Fruit fly (Drosophila melanogaster) whole organism, embryonic: ENCODE data around the gene fit.

Experiments
- ATbp ChIP-seq: fragments of 200-800 bp; sonication (Bioruptor generic); optimal IDR thresholded peaks from 2 replicates; lab custom pipeline; 2017; ENCODE audit warnings: missing biosample characterization, mild to moderate bottlenecking, missing genetic modification characterization, missing genetic modification reagents
- CG10147 ChIP-seq: fragments of 200-800 bp; sonication (Bioruptor generic); optimal IDR thresholded peaks from 2 replicates; lab custom pipeline; 2019; ENCODE audit warnings: missing biosample characterization, mild to moderate bottlenecking, missing genetic modification characterization, moderate library complexity
- CG1024 ChIP-seq: fragments of 200-800 bp; sonication (Bioruptor generic); IDR thresholded peaks from 2 replicates; pipeline ENCODE4 v1.3.6; 2022; ENCODE audit warnings: missing biosample characterization, missing genetic modification characterization
- CG10321 ChIP-seq: fragments of 200-800 bp; sonication (Bioruptor generic); IDR thresholded peaks from 2 replicates; pipeline ENCODE4 v1.3.6; 2022; ENCODE audit warnings: missing biosample characterization, missing genetic modification characterization
- CG11504 ChIP-seq: fragments of 200-800 bp; sonication (Bioruptor generic); optimal IDR thresholded peaks from 3 replicates; lab custom pipeline; 2019; ENCODE audit warnings: missing biosample characterization, mild to moderate bottlenecking, missing genetic modification characterization, moderate library complexity
- CG12391 ChIP-seq: fragments of 200-800 bp; sonication (Bioruptor generic); optimal IDR thresholded peaks from 3 replicates; lab custom pipeline; 2018; ENCODE audit warnings: missing biosample characterization, mild to moderate bottlenecking, missing genetic modification characterization, moderate library complexity
- CG13775 ChIP-seq: fragments of 200-800 bp; sonication (Bioruptor generic); optimal IDR thresholded peaks from 3 replicates; lab custom pipeline; 2017; ENCODE audit warnings: missing biosample characterization, mild to moderate bottlenecking, missing genetic modification characterization
- CG14014 ChIP-seq: fragments of 200-800 bp; sonication (Bioruptor generic); IDR thresholded peaks from 2 replicates; pipeline ENCODE4 v1.3.6; 2022; ENCODE audit warnings: missing biosample characterization, missing genetic modification characterization
- CG14050 ChIP-seq: fragments of 200-800 bp; sonication (Bioruptor generic); IDR thresholded peaks from 3 replicates; pipeline ENCODE4 v1.3.6; 2022; ENCODE audit warnings: missing biosample characterization, missing genetic modification characterization
- CG18011 ChIP-seq: fragments of 200-800 bp; sonication (Bioruptor generic); optimal IDR thresholded peaks from 2 replicates; lab custom pipeline; 2017; ENCODE audit warnings: missing biosample characterization, missing genetic modification characterization, mild to moderate bottlenecking, moderate library complexity, missing genotype
- CG18262 ChIP-seq: fragments of 200-800 bp; optimal IDR thresholded peaks from 3 replicates; lab custom pipeline; 2019; ENCODE audit warnings: missing biosample characterization, mild to moderate bottlenecking, missing genetic modification characterization, moderate library complexity
- CG18476 ChIP-seq: fragments of 200-800 bp; sonication (Bioruptor generic); optimal IDR thresholded peaks from 2 replicates; lab custom pipeline; 2016; ENCODE audit warnings: missing biosample characterization, mild to moderate bottlenecking, missing genetic modification characterization
- CG2202 ChIP-seq: fragments of 200-800 bp; sonication (Bioruptor generic); optimal IDR thresholded peaks from 2 replicates; lab custom pipeline; 2018; ENCODE audit warnings: missing biosample characterization, mild to moderate bottlenecking, missing genetic modification characterization
- CG2889 ChIP-seq: fragments of 200-800 bp; sonication (Bioruptor generic); IDR thresholded peaks from 3 replicates; pipeline ENCODE4 v1.3.6; 2022; ENCODE audit warnings: missing biosample characterization, missing genetic modification characterization
- CG31224 ChIP-seq: fragments of 200-800 bp; sonication (Bioruptor generic); IDR thresholded peaks from 2 replicates; pipeline ENCODE4 v1.3.6; 2022; ENCODE audit warnings: missing biosample characterization, missing genetic modification characterization
- CG3163 ChIP-seq: fragments of 200-800 bp; sonication (Bioruptor generic); optimal IDR thresholded peaks from 3 replicates; lab custom pipeline; 2016; ENCODE audit warnings: missing biosample characterization, missing genetic modification characterization
- CG3995 ChIP-seq: fragments of 200-800 bp; sonication (Bioruptor generic); optimal IDR thresholded peaks from 3 replicates; lab custom pipeline; 2016; ENCODE audit warnings: missing biosample characterization, missing genetic modification characterization
- CG4360 ChIP-seq: fragments of 200-800 bp; sonication (Bioruptor generic); IDR thresholded peaks from 2 replicates; pipeline ENCODE4 v1.3.6; 2022; ENCODE audit warnings: missing biosample characterization, missing genetic modification characterization
- CG7928 ChIP-seq: fragments of 200-800 bp; sonication (Bioruptor generic); optimal IDR thresholded peaks from 2 replicates; lab custom pipeline; 2017; ENCODE audit warnings: missing biosample characterization, mild to moderate bottlenecking, missing genetic modification characterization
- CG8924 ChIP-seq: fragments of 200-800 bp; optimal IDR thresholded peaks from 3 replicates; lab custom pipeline; 2019; ENCODE audit warnings: missing biosample characterization, mild to moderate bottlenecking, missing genetic modification characterization, moderate library complexity
- CTCF ChIP-seq: fragments of 200-800 bp; sonication (Bioruptor generic); optimal IDR thresholded peaks from 2 replicates; lab custom pipeline; 2017; ENCODE audit warnings: missing biosample characterization, mild to moderate bottlenecking, missing genetic modification characterization, moderate library complexity
- D ChIP-seq, 2 experiments: fragments of 200-800 bp in 1 of 2; fragments of >200 bp in 1 of 2; sonication (Bioruptor generic) in 1 of 2; optimal IDR thresholded peaks; 2 replicates in 1 of 2; 3 replicates in 1 of 2; lab custom pipeline; 2017; ENCODE audit warnings: mild to moderate bottlenecking in 1 of 2, missing biosample characterization in 1 of 2, missing genetic modification characterization in 1 of 2, missing genetic modification reagents in 1 of 2
- E2f2 ChIP-seq: fragments of 200-800 bp; sonication (Bioruptor generic); IDR thresholded peaks from 2 replicates; pipeline ENCODE4 v1.3.6; 2022; ENCODE audit warnings: missing biosample characterization, missing genetic modification characterization
- Hr51 ChIP-seq, 2 experiments: fragments of 200-800 bp; sonication (Bioruptor generic); optimal IDR thresholded peaks; 2 replicates in 1 of 2; 3 replicates in 1 of 2; lab custom pipeline; 2016 to 2018; ENCODE audit warnings: missing biosample characterization in 2 of 2, missing genetic modification characterization in 2 of 2, mild to moderate bottlenecking in 1 of 2, moderate library complexity in 1 of 2
- Myb ChIP-seq: fragments of 200-800 bp; sonication (Bioruptor generic); optimal IDR thresholded peaks from 2 replicates; lab custom pipeline; 2016; ENCODE audit warnings: missing biosample characterization, missing genetic modification characterization
- NC2α ChIP-seq: fragments of 200-800 bp; sonication (Bioruptor generic); optimal IDR thresholded peaks from 2 replicates; lab custom pipeline; 2016; ENCODE audit warnings: missing biosample characterization, missing genetic modification characterization
- Poxn ChIP-seq: fragments of 200-800 bp; sonication (Bioruptor generic); IDR thresholded peaks from 2 replicates; pipeline ENCODE4 v1.3.6; 2022; ENCODE audit warnings: missing biosample characterization, missing genetic modification characterization
- Scr ChIP-seq: fragments of 200-800 bp; sonication (Bioruptor generic); IDR thresholded peaks from 2 replicates; pipeline ENCODE4 v1.3.6; 2022; ENCODE audit warnings: missing biosample characterization, missing genetic modification characterization; ENCODE audit not compliant: partially characterized antibody
- Side ChIP-seq: fragments of 200-800 bp; sonication (Bioruptor generic); optimal IDR thresholded peaks from 2 replicates; lab custom pipeline; 2016; ENCODE audit warnings: missing biosample characterization, missing genetic modification characterization
- Ssrp ChIP-seq: fragments of 200-800 bp; sonication (Bioruptor generic); optimal IDR thresholded peaks from 2 replicates; lab custom pipeline; 2018; ENCODE audit warnings: missing biosample characterization, mild to moderate bottlenecking, missing genetic modification characterization, moderate library complexity
- ato ChIP-seq: fragments of 200-800 bp; sonication (Bioruptor generic); IDR thresholded peaks from 2 replicates; pipeline ENCODE4 v1.3.6; 2022; ENCODE audit warnings: missing biosample characterization, missing genetic modification characterization; ENCODE audit not compliant: partially characterized antibody
- cato ChIP-seq: fragments of 200-800 bp; sonication (Bioruptor generic); optimal IDR thresholded peaks from 2 replicates; lab custom pipeline; 2016; ENCODE audit warnings: missing biosample characterization, missing genetic modification characterization, borderline replicate concordance
- chif ChIP-seq, 2 experiments: fragments of 200-800 bp; sonication (Bioruptor generic); optimal IDR thresholded peaks; 3 replicates each; lab custom pipeline; 2016; ENCODE audit warnings: missing biosample characterization in 2 of 2, missing genetic modification characterization in 2 of 2
- da ChIP-seq: fragments of 200-800 bp; sonication (Bioruptor generic); optimal IDR thresholded peaks from 2 replicates; lab custom pipeline; 2016; ENCODE audit warnings: missing biosample characterization, missing genetic modification characterization
- gcm ChIP-seq: fragments of 200-800 bp; sonication (Bioruptor generic); optimal IDR thresholded peaks from 2 replicates; lab custom pipeline; 2019; ENCODE audit warnings: missing biosample characterization, mild to moderate bottlenecking, missing genetic modification characterization, moderate library complexity
- gt ChIP-seq: fragments of 200-800 bp; sonication (Bioruptor generic); IDR thresholded peaks from 2 replicates; pipeline ENCODE4 v1.3.6; 2022; ENCODE audit warnings: missing biosample characterization, missing genetic modification characterization
- h ChIP-seq: fragments of >200 bp; optimal IDR thresholded peaks from 2 replicates; lab custom pipeline; 2017
- ken ChIP-seq: fragments of 200-800 bp; sonication (Bioruptor generic); IDR thresholded peaks from 3 replicates; pipeline ENCODE4 v1.3.6; 2022; ENCODE audit warnings: missing biosample characterization, missing genetic modification characterization
- pan ChIP-seq, 4 experiments: fragments of >200 bp in 3 of 4; fragments of 200-800 bp in 1 of 4; sonication (Bioruptor generic) in 1 of 4; optimal IDR thresholded peaks in 3 of 4; IDR thresholded peaks in 1 of 4; 2 replicates each; pipeline versions ENCODE4 v1.3.6 to Lab custom; 2017 to 2022; ENCODE audit warnings: missing biosample characterization in 2 of 4, missing genetic modification characterization in 2 of 4, mixed read lengths in 1 of 4
- schlank ChIP-seq: fragments of 200-800 bp; sonication (Bioruptor generic); optimal IDR thresholded peaks from 2 replicates; lab custom pipeline; 2018; ENCODE audit warnings: missing biosample characterization, mild to moderate bottlenecking, missing genetic modification characterization
- sd ChIP-seq: fragments of 200-800 bp; sonication (Bioruptor generic); optimal IDR thresholded peaks from 3 replicates; lab custom pipeline; 2018; ENCODE audit warnings: missing biosample characterization, mild to moderate bottlenecking, missing genetic modification characterization, moderate library complexity
- sens ChIP-seq: fragments of 200-800 bp; sonication (Bioruptor generic); peaks from one replicate; lab custom pipeline; 2016; ENCODE audit warnings: missing biosample characterization, missing genetic modification characterization
- sens-2 ChIP-seq: fragments of 200-800 bp; sonication (Bioruptor generic); IDR thresholded peaks from 2 replicates; pipeline ENCODE4 v1.3.6; 2022; ENCODE audit warnings: missing biosample characterization, missing genetic modification characterization
- sim ChIP-seq: fragments of 200-800 bp; sonication (Bioruptor generic); IDR thresholded peaks from 2 replicates; pipeline ENCODE4 v1.3.6; 2022; ENCODE audit warnings: missing biosample characterization, missing genetic modification characterization
- tup ChIP-seq: fragments of 200-800 bp; sonication (Bioruptor generic); optimal IDR thresholded peaks from 2 replicates; lab custom pipeline; 2016; ENCODE audit warnings: missing biosample characterization, mild to moderate bottlenecking, missing genetic modification characterization, moderate library complexity
- tx ChIP-seq: fragments of 200-800 bp; sonication (Bioruptor generic); optimal IDR thresholded peaks from 2 replicates; lab custom pipeline; 2016; ENCODE audit warnings: missing biosample characterization, missing genetic modification characterization
- zen ChIP-seq: fragments of 200-800 bp; sonication (Bioruptor generic); optimal IDR thresholded peaks from 3 replicates; lab custom pipeline; 2018; ENCODE audit warnings: missing biosample characterization, mild to moderate bottlenecking, missing genetic modification characterization, moderate library complexity
- zen2 ChIP-seq: fragments of 200-800 bp; sonication (Bioruptor generic); IDR thresholded peaks from 3 replicates; pipeline ENCODE4 v1.3.6; 2022; ENCODE audit warnings: missing biosample characterization, missing genetic modification characterization; ENCODE audit not compliant: partially characterized antibody

fit gene

DNA sequence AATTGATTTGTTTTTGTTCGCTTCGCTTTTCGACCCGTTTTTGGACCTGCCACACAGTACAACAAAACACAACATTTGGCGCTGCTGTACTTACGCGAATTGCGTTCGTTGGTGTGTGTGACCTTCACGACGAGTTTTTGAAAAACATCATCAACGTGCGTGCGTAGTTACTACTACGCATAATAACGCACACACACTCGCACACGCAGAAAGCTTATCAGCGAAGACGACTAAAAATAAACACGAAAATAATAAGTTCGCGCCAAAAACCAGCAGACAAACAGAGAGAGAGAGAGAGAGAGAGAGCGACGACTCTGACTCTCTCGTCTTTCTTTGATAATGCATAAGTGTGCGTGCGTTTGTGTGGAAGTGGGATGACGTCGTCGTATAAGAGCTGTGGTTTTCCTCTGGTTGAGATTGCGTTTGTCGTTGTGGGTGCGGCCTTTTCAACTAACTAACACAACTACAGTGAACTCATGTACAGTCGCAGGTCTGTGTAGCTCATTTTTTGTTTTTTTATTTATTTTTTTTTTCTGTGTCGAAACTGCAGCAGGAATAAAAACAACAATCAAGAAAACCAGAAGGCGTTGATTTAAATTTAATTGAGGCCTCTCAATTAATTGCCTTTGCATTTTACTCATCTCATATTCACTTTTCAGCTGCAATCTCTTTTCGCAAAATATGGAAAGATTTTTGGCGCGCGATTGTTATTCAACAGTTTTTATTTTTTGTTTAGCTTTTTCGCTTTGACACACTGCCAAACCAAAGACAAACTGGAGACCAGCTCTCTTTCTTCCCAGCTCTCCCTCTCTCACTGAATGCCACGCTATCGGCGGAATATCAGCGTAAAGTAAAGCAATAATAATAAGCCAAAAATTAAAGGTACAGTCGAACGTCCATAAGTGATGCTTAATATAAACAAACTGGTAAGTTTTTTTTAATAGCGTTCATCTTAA is 30.4 kb downstream of the fit start (continued):
- TF ChIP-seq ken (GFP tag; lab: Robert Waterston, UW): no peak
- no peak for TF ChIP-seq pan (optimal IDR thresholded peaks at IDR 0.05; lab: Kevin White, UChicago)
- peak in 1 of 2 experiments; percentile 23 for TF ChIP-seq pan (GFP tag; optimal IDR thresholded peaks at IDR 0.05 in 1 of 2, IDR thresholded peaks at IDR 0.05 in 1 of 2)
- 0 out of 2 replicates have a peak, but pooled peaks have one; percentile 56 for TF ChIP-seq sens-2 (GFP tag; lab: Robert Waterston, UW)
- TF ChIP-seq CTCF (GFP tag; lab: Kevin White, UChicago): no peak
- TF ChIP-seq gt (GFP tag; lab: Robert Waterston, UW): no peak
- peak; percentile 36; the same call in 1 of the 2 replicates for TF ChIP-seq Scr (GFP tag; lab: Robert Waterston, UW)
- no peak for TF ChIP-seq zen (tag; lab: Kevin White, UChicago)
- no peak for TF ChIP-seq CG8924 (tag; lab: Kevin White, UChicago)
- TF ChIP-seq CG18262 (tag; lab: Kevin White, UChicago): no peak
- TF ChIP-seq ATbp: peak; percentile 50
- no peak for TF ChIP-seq Myb
- TF ChIP-seq CG31224 (GFP tag; lab: Robert Waterston, UW): no peak
- TF ChIP-seq NC2α (GFP tag; lab: Kevin White, UChicago): no peak
- no peak for TF ChIP-seq CG10147 (GFP tag; lab: Kevin White, UChicago)
- no peak for TF ChIP-seq CG10321 (GFP tag; lab: Robert Waterston, UW)
- TF ChIP-seq h (lab: Kevin White, UChicago): no peak
- 0 out of 2 replicates have a peak, but pooled peaks have one; percentile 19 for TF ChIP-seq CG4360 (GFP tag; lab: Robert Waterston, UW)
- TF ChIP-seq ato (GFP tag; lab: Robert Waterston, UW): no peak
- no peak for TF ChIP-seq cato (GFP tag; lab: Kevin White, UChicago)
- no peak for TF ChIP-seq tx (GFP tag; lab: Kevin White, UChicago)
- peak; percentile 74 for TF ChIP-seq sens (GFP tag; lab: Kevin White, UChicago)
- no peak; the same call in 1 of the 2 replicates for TF ChIP-seq sim (GFP tag; lab: Robert Waterston, UW)
- no peak for TF ChIP-seq gcm
- TF ChIP-seq CG14050 (GFP tag; lab: Robert Waterston, UW): no peak
- no peak for TF ChIP-seq CG2889
- TF ChIP-seq CG2202 (tag; lab: Kevin White, UChicago): no peak
- no peak for TF ChIP-seq schlank
- no peak for TF ChIP-seq chif (GFP tag; optimal IDR thresholded peaks at IDR 0.05; lab: Kevin White, UChicago)
- TF ChIP-seq CG18476: no peak
- 0 out of 2 replicates have a peak, but pooled peaks have one; percentile 33 for TF ChIP-seq CG1024 (GFP tag; lab: Robert Waterston, UW)
- no peak; the same call in 1 of the 2 replicates for TF ChIP-seq CG14014 (GFP tag; lab: Robert Waterston, UW)
- TF ChIP-seq sd: peak; percentile 63
- TF ChIP-seq Hr51 (GFP tag; optimal IDR thresholded peaks at IDR 0.05; lab: Kevin White, UChicago): no peak
- no peak for TF ChIP-seq CG3995
- TF ChIP-seq Ssrp: no peak
- TF ChIP-seq E2f2 (GFP tag; lab: Robert Waterston, UW): no peak; the same call in none of the 2 replicates
- TF ChIP-seq Poxn: no peak
- peak; percentile 12 for TF ChIP-seq CG12391 (tag; lab: Kevin White, UChicago)
- no peak for TF ChIP-seq D (optimal IDR thresholded peaks at IDR 0.05; lab: Kevin White, UChicago)
- no peak for TF ChIP-seq D (GFP tag; optimal IDR thresholded peaks at IDR 0.05; lab: Kevin White, UChicago)
- peak; percentile 41 for TF ChIP-seq CG3163 (GFP tag; lab: Kevin White, UChicago)
- no peak for TF ChIP-seq tup
- no peak for TF ChIP-seq da (GFP tag; lab: Kevin White, UChicago)
- no peak for TF ChIP-seq Side (GFP tag; lab: Kevin White, UChicago)
- TF ChIP-seq CG18011: no peak
- peak; percentile 73; the same call in 1 of the 3 replicates for TF ChIP-seq zen2
- no peak for TF ChIP-seq CG11504 (tag; lab: Kevin White, UChicago)
- no peak for TF ChIP-seq CG7928 (GFP tag; lab: Kevin White, UChicago)
- peak; percentile 1 for TF ChIP-seq CG13775 (GFP tag; lab: Kevin White, UChicago)
